Worm (Caenorhabditis elegans) whole organism, L2 larva: ENCODE results near the gene T01D3.3.

Experiments
- F13H6.1 ChIP-seq: sonication (generic microtip); optimal IDR thresholded peaks from 2 replicates; lab custom pipeline; 2016; ENCODE audit warnings: missing genetic modification characterization, missing compliant biosample characterization
- R02D3.7 ChIP-seq: fragments of 150-350 bp; optimal IDR thresholded peaks from 2 replicates; lab custom pipeline; 2014; ENCODE audit warnings: missing biosample characterization, missing genetic modification characterization
- Y55F3AM.14 ChIP-seq: fragments of 200-800 bp; sonication (Bioruptor generic); optimal IDR thresholded peaks from 2 replicates; lab custom pipeline; 2018; ENCODE audit warnings: mild to moderate bottlenecking, missing genetic modification characterization, missing compliant biosample characterization
- alr-1 ChIP-seq: fragments of 150-350 bp; optimal IDR thresholded peaks from 2 replicates; lab custom pipeline; 2014; ENCODE audit warnings: missing biosample characterization, missing genetic modification characterization
- aly-2 ChIP-seq: fragments of 150-350 bp; optimal IDR thresholded peaks from 2 replicates; lab custom pipeline; 2014; ENCODE audit warnings: missing biosample characterization, missing genetic modification characterization
- ama-1 ChIP-seq: fragments of 150-350 bp; optimal IDR thresholded peaks from 2 replicates; lab custom pipeline; 2018; ENCODE audit warnings: inconsistent platforms
- ceh-16 ChIP-seq: fragments of 150-350 bp; optimal IDR thresholded peaks from 2 replicates; lab custom pipeline; 2014; ENCODE audit warnings: missing biosample characterization, missing genetic modification characterization
- ceh-82 ChIP-seq: fragments of 150-350 bp; optimal IDR thresholded peaks from 2 replicates; lab custom pipeline; 2014; ENCODE audit warnings: missing biosample characterization, missing genetic modification characterization
- crh-2 ChIP-seq: sonication (generic microtip); optimal IDR thresholded peaks from 2 replicates; lab custom pipeline; 2017; ENCODE audit warnings: missing biosample characterization, missing genetic modification characterization
- dmd-4 ChIP-seq: sonication (generic microtip); optimal IDR thresholded peaks from 2 replicates; lab custom pipeline; 2017; ENCODE audit warnings: missing biosample characterization, missing genetic modification characterization
- elt-3 ChIP-seq: sonication (generic microtip); optimal IDR thresholded peaks from 2 replicates; lab custom pipeline; 2017; ENCODE audit warnings: missing biosample characterization, missing genetic modification characterization
- fos-1 ChIP-seq: fragments of 150-350 bp; optimal IDR thresholded peaks from 2 replicates; lab custom pipeline; 2014; ENCODE audit warnings: missing biosample characterization, missing genetic modification characterization
- lin-11 ChIP-seq: fragments of 150-350 bp; sonication (generic microtip); optimal IDR thresholded peaks from 2 replicates; lab custom pipeline; 2014; ENCODE audit warnings: missing biosample characterization, missing genetic modification characterization, inconsistent platforms, mixed read lengths
- lin-13 ChIP-seq: fragments of 150-350 bp; optimal IDR thresholded peaks from 2 replicates; lab custom pipeline; 2014; ENCODE audit warnings: missing biosample characterization, missing genetic modification reagents, missing genetic modification characterization
- lin-39 ChIP-seq: fragments of 150-350 bp; optimal IDR thresholded peaks from 2 replicates; lab custom pipeline; 2014; ENCODE audit warnings: missing biosample characterization, missing genetic modification reagents, missing genetic modification characterization
- lsy-2 ChIP-seq, 2 experiments: fragments of 150-350 bp in 1 of 2; sonication (generic microtip) in 1 of 2; optimal IDR thresholded peaks; 2 replicates each; lab custom pipeline; 2014 to 2017; ENCODE audit warnings: missing biosample characterization in 2 of 2, missing genetic modification characterization in 2 of 2
- mab-5 ChIP-seq: fragments of 150-350 bp; optimal IDR thresholded peaks from 2 replicates; lab custom pipeline; 2014; ENCODE audit warnings: missing biosample characterization, missing genetic modification characterization
- mbf-1 ChIP-seq: sonication (generic microtip); optimal IDR thresholded peaks from 2 replicates; lab custom pipeline; 2017; ENCODE audit warnings: missing biosample characterization, missing genetic modification characterization
- mdl-1 ChIP-seq, 2 experiments: fragments of 150-350 bp in 1 of 2; sonication (generic microtip) in 1 of 2; optimal IDR thresholded peaks; 2 replicates each; lab custom pipeline; 2017; ENCODE audit warnings: missing biosample characterization in 2 of 2, missing genetic modification characterization in 2 of 2
- nhr-10 ChIP-seq: sonication (generic microtip); optimal IDR thresholded peaks from 2 replicates; lab custom pipeline; 2017; ENCODE audit warnings: missing biosample characterization, missing genetic modification characterization
- nhr-11 ChIP-seq: fragments of 150-350 bp; optimal IDR thresholded peaks from 2 replicates; lab custom pipeline; 2014; ENCODE audit warnings: missing biosample characterization, missing genetic modification characterization
- nhr-12 ChIP-seq: fragments of 150-350 bp; optimal IDR thresholded peaks from 2 replicates; lab custom pipeline; 2014; ENCODE audit warnings: missing biosample characterization, missing genetic modification characterization
- nhr-129 ChIP-seq: fragments of 150-350 bp; optimal IDR thresholded peaks from 2 replicates; lab custom pipeline; 2014; ENCODE audit warnings: missing biosample characterization, missing genetic modification characterization
- nhr-21 ChIP-seq: fragments of 150-350 bp; optimal IDR thresholded peaks from 2 replicates; lab custom pipeline; 2014; ENCODE audit warnings: missing biosample characterization, missing genetic modification characterization
- nhr-23 ChIP-seq: fragments of 150-350 bp; optimal IDR thresholded peaks from 2 replicates; lab custom pipeline; 2014; ENCODE audit warnings: missing biosample characterization, missing genetic modification reagents, missing genetic modification characterization
- nhr-25 ChIP-seq: fragments of 150-350 bp; sonication (generic microtip); optimal IDR thresholded peaks from 3 replicates; lab custom pipeline; 2014; ENCODE audit warnings: missing biosample characterization, missing genetic modification characterization
- nhr-6 ChIP-seq: fragments of 150-350 bp; optimal IDR thresholded peaks from 2 replicates; lab custom pipeline; 2014; ENCODE audit warnings: missing biosample characterization, missing genetic modification characterization
- nhr-77 ChIP-seq: fragments of 150-350 bp; optimal IDR thresholded peaks from 2 replicates; lab custom pipeline; 2014; ENCODE audit warnings: missing biosample characterization, missing genetic modification characterization
- peb-1 ChIP-seq: fragments of 150-350 bp; optimal IDR thresholded peaks from 2 replicates; lab custom pipeline; 2014; ENCODE audit warnings: missing biosample characterization, missing genetic modification characterization
- sem-4 ChIP-seq: fragments of 150-350 bp; optimal IDR thresholded peaks from 2 replicates; lab custom pipeline; 2014; ENCODE audit warnings: missing biosample characterization, missing genetic modification reagents, missing genetic modification characterization
- sma-3 ChIP-seq: sonication (generic microtip); optimal IDR thresholded peaks from 2 replicates; lab custom pipeline; 2016; ENCODE audit warnings: missing genetic modification reagents, missing genetic modification characterization, missing compliant biosample characterization
- sma-9 ChIP-seq, 2 experiments: fragments of 150-350 bp in 1 of 2; sonication (generic microtip) in 1 of 2; optimal IDR thresholded peaks; 2 replicates each; lab custom pipeline; 2014 to 2016; ENCODE audit warnings: missing genetic modification characterization in 2 of 2, mild to moderate bottlenecking in 1 of 2, missing biosample characterization in 1 of 2, missing compliant biosample characterization in 1 of 2, missing genetic modification reagents in 1 of 2, moderate library complexity in 1 of 2
- unc-55 ChIP-seq: fragments of 150-350 bp; sonication (generic microtip); optimal IDR thresholded peaks from 3 replicates; lab custom pipeline; 2014; ENCODE audit warnings: missing biosample characterization, missing genetic modification reagents, missing genetic modification characterization
- unc-62 ChIP-seq: fragments of 150-350 bp; optimal IDR thresholded peaks from 2 replicates; lab custom pipeline; 2014; ENCODE audit warnings: missing biosample characterization, missing genetic modification reagents, missing genetic modification characterization
- zag-1 ChIP-seq: fragments of 150-350 bp; optimal IDR thresholded peaks from 2 replicates; lab custom pipeline; 2014; ENCODE audit warnings: missing biosample characterization, missing genetic modification characterization
- ztf-1 ChIP-seq: fragments of 200-800 bp; sonication (Bioruptor generic); conservative IDR thresholded peaks from 2 replicates; pipeline ENCODE4 v1.3.6; 2022; ENCODE audit warnings: missing genetic modification characterization, missing compliant biosample characterization
- ztf-11 ChIP-seq: sonication (generic microtip); optimal IDR thresholded peaks from 2 replicates; lab custom pipeline; 2017; ENCODE audit warnings: missing biosample characterization, missing genetic modification characterization
- ztf-4 ChIP-seq: fragments of 150-350 bp; optimal IDR thresholded peaks from 2 replicates; lab custom pipeline; 2014; ENCODE audit warnings: missing biosample characterization, missing genetic modification characterization

The T01D3.3 gene

ce11 chrV:13665089-13665488 is 39.0 kb upstream of the T01D3.3 start, which contains the start of gene rde-12:
Gene rde-12 (plus strand): TSS chrV:13665389.
- no peak for TF ChIP-seq unc-55 (GFP tag; lab: Kevin White, UChicago)
- peak; percentile 40 for TF ChIP-seq fos-1 (tag; lab: Kevin White, UChicago)

ce11 chrV:13666460-13666859 is 37.6 kb upstream of the T01D3.3 start:
- TF ChIP-seq crh-2 (tag; lab: Kevin White, UChicago) (no peak), ceh-16 (tag; lab: Kevin White, UChicago) (no peak), unc-55 (GFP tag; lab: Kevin White, UChicago) (no peak), nhr-21 (tag; lab: Kevin White, UChicago) (no peak), unc-62 (GFP tag; lab: Kevin White, UChicago) (no peak), lin-13 (no peak), ceh-82 (no peak), peb-1 (tag; lab: Kevin White, UChicago) (no peak), mbf-1 (tag; lab: Kevin White, UChicago) (no peak), R02D3.7 (tag; lab: Kevin White, UChicago) (no peak)
- TF ChIP-seq, all 48 proteins: peak for 0

DNA sequence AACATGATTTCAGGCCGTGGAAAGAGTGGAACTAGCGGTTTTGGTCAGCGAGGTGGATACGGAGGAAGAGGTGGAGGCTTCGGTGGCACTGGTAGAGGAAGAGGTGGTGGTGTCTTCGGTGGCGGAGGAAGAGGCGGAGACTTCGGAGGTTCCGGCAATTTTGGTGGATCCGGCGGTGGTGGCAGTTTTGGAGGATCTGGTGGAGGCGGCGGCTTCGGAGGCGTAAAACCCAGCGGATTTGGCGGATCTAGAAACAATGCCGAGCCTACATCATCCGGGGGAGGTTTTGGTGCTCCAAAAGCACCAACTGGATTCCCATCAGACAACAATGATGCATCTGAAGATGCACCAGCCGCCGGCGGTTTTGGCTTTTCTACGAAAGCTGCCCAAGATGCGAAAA is 35.7 kb upstream of the T01D3.3 start:
- TF ChIP-seq sma-9 (GFP tag; optimal IDR thresholded peaks at IDR 0.05; lab: Kevin White, UChicago) (no peak), sma-9 (tag; optimal IDR thresholded peaks at IDR 0.05; lab: Kevin White, UChicago) (no peak), ama-1 (no peak)

ce11 chrV:13669170-13669569 is 34.9 kb upstream of the T01D3.3 start:
- TF ChIP-seq lin-13 (no peak), zag-1 (tag; lab: Kevin White, UChicago) (no peak), unc-55 (GFP tag; lab: Kevin White, UChicago) (no peak), R02D3.7 (tag; lab: Kevin White, UChicago) (no peak), F13H6.1 (tag; lab: Kevin White, UChicago) (no peak), ztf-4 (tag; lab: Kevin White, UChicago) (no peak)

DNA sequence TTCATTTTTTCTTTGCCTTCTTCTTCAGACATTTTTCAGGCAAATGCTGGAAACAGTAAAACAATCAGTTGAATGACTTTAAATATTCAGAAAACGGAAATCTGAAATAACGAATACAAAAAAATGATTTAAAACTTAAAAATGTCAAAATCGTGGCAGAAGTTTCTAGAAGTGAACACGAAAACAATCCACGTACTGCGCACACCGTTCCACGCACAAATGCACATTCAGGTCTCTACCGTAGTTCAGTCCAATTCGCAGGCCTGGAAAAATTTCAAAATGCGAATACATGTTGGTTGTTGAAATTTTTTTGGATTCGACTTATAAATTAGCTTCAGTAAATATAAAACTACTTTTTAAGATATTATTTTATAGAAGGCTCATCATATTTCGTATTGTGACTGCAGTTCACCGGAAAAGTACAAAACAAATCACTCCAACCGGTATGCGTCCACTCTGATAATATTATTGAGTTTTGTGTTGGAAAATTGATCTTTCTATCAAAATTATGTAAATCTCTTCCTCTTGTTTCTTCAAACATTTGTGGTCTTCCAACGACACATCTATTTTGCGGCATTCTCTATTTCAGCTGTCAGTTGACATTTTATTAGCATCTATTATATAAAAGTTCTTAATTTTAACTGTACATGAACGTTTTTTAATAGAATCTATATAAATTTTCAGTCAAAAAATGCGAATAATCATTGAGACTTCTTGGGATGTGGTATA is 32.0 kb upstream of the T01D3.3 start, which contains the start of the genes mip-2 and F58G11.4:
Gene mip-2, minus strand, starts transcription at position 48 of the 729 bp plus-strand sequence.
Gene F58G11.4, plus strand, starts transcription at position 679 of the 729 bp plus-strand sequence.
- TF ChIP-seq mdl-1 (tag; optimal IDR thresholded peaks at IDR 0.05; lab: Kevin White, UChicago): no peak
- TF ChIP-seq nhr-6 (tag; lab: Kevin White, UChicago): no peak
- TF ChIP-seq ztf-4 (tag; lab: Kevin White, UChicago): no peak
- TF ChIP-seq nhr-12 (tag; lab: Kevin White, UChicago): no peak
- no peak for TF ChIP-seq lsy-2 (tag; optimal IDR thresholded peaks at IDR 0.05; lab: Kevin White, UChicago)
- no peak for TF ChIP-seq lin-13
- no peak for TF ChIP-seq sem-4
- no peak for TF ChIP-seq R02D3.7 (tag; lab: Kevin White, UChicago)
- TF ChIP-seq unc-62 (GFP tag; lab: Kevin White, UChicago): no peak
- no peak for TF ChIP-seq nhr-21 (tag; lab: Kevin White, UChicago)
- TF ChIP-seq, all 48 proteins: peak for 0

DNA sequence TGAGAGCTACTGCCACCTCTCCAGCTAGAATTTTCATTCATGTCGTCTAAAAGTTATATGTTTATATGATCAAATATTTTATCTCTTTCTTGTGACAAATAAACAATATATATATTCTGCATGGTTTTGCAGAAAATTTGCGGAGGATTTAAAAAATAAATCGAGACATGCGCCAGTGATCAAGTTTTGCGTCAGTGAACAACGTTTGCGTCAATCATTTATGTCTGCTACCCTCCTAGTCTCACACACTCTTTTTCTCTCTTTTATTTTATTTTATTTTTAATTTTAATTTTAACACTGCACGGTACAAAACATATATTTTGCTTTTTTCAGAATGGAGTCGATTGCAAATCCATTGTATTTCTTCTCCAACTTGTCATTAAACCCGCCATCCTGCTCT is 25.5 kb upstream of the T01D3.3 start, which contains the start of the genes tag-65 and ccz-1:
Gene tag-65, minus strand, starts transcription at position 46 of the 400 bp plus-strand sequence.
Gene ccz-1, plus strand, starts transcription at position 334 of the 400 bp plus-strand sequence.
- TF ChIP-seq zag-1 (tag; lab: Kevin White, UChicago) (peak; percentile 41), nhr-11 (tag; lab: Kevin White, UChicago) (no peak), F13H6.1 (tag; lab: Kevin White, UChicago) (peak; percentile 86), nhr-12 (tag; lab: Kevin White, UChicago) (no peak), ztf-1 (GFP tag; lab: Robert Waterston, UW) (no peak), sma-3 (peak; percentile 80), nhr-25 (tag; lab: Kevin White, UChicago) (peak; percentile 90), nhr-77 (tag; lab: Kevin White, UChicago) (no peak), lin-39 (no peak), aly-2 (tag; lab: Kevin White, UChicago) (no peak), ceh-82 (no peak), nhr-10 (tag; lab: Kevin White, UChicago) (no peak), elt-3 (tag; lab: Kevin White, UChicago) (no peak), ztf-11 (no peak), sem-4 (peak; percentile 57), lin-11 (tag; lab: Kevin White, UChicago) (peak; percentile 31), mab-5 (tag; lab: Kevin White, UChicago) (peak; percentile 90), ama-1 (peak; percentile 35), fos-1 (tag; lab: Kevin White, UChicago) (peak; percentile 69), R02D3.7 (tag; lab: Kevin White, UChicago) (peak; percentile 68), unc-55 (GFP tag; lab: Kevin White, UChicago) (peak; percentile 97), crh-2 (tag; lab: Kevin White, UChicago) (peak; percentile 88), lsy-2 (tag; optimal IDR thresholded peaks at IDR 0.05; lab: Kevin White, UChicago) (peak; percentile 87 to 94), Y55F3AM.14 (peak; percentile 38), nhr-6 (tag; lab: Kevin White, UChicago) (no peak), alr-1 (tag; lab: Kevin White, UChicago) (no peak), dmd-4 (tag; lab: Kevin White, UChicago) (peak; percentile 33), nhr-129 (tag; lab: Kevin White, UChicago) (peak; percentile 59), nhr-21 (tag; lab: Kevin White, UChicago) (peak; percentile 87), nhr-23 (tag; lab: Kevin White, UChicago) (no peak)
